Fruit fly (Drosophila melanogaster) whole organism, embryonic: ENCODE data around the gene MBD-like.

ENCODE experiments used
- Antp ChIP-seq: fragments of 200-800 bp; sonication (Bioruptor generic); optimal IDR thresholded peaks from 3 replicates; lab custom pipeline; 2016; ENCODE audit warnings: missing biosample characterization, missing genetic modification characterization
- Atf6 ChIP-seq: fragments of 200-800 bp; sonication (Bioruptor generic); IDR thresholded peaks from 2 replicates; pipeline ENCODE4 v1.3.6; 2022; ENCODE audit warnings: missing biosample characterization, missing genetic modification characterization
- Bdp1 ChIP-seq: fragments of 200-800 bp; sonication (Bioruptor generic); optimal IDR thresholded peaks from 3 replicates; lab custom pipeline; 2016; ENCODE audit warnings: missing biosample characterization, missing genetic modification characterization
- CG10274 ChIP-seq: fragments of 200-800 bp; sonication (Bioruptor generic); optimal IDR thresholded peaks from 3 replicates; lab custom pipeline; 2017; ENCODE audit warnings: missing biosample characterization, mild to moderate bottlenecking, missing genetic modification characterization
- CG12104 ChIP-seq: fragments of 200-800 bp; sonication (Bioruptor generic); optimal IDR thresholded peaks from 3 replicates; lab custom pipeline; 2016; ENCODE audit warnings: missing biosample characterization, missing genetic modification characterization
- CG12219 ChIP-seq: fragments of 200-800 bp; sonication (Bioruptor generic); optimal IDR thresholded peaks from 3 replicates; lab custom pipeline; 2018; ENCODE audit warnings: missing biosample characterization, mild to moderate bottlenecking, missing genetic modification characterization
- CG12236 ChIP-seq: fragments of 200-800 bp; sonication (Bioruptor generic); optimal IDR thresholded peaks from 2 replicates; lab custom pipeline; 2016; ENCODE audit warnings: missing biosample characterization, missing genetic modification characterization
- CG12769 ChIP-seq: fragments of 200-800 bp; sonication (Bioruptor generic); optimal IDR thresholded peaks from 2 replicates; lab custom pipeline; 2019; ENCODE audit warnings: missing biosample characterization, mild to moderate bottlenecking, missing genetic modification characterization, moderate library complexity
- CG13287 ChIP-seq: fragments of 200-800 bp; sonication (Bioruptor generic); IDR thresholded peaks from 2 replicates; pipeline ENCODE4 v1.3.6; 2022; ENCODE audit warnings: missing biosample characterization, missing genetic modification characterization; ENCODE audit not compliant: partially characterized antibody
- CG13894 ChIP-seq: fragments of 200-800 bp; sonication (Bioruptor generic); optimal IDR thresholded peaks from 3 replicates; lab custom pipeline; 2018; ENCODE audit warnings: missing biosample characterization, mild to moderate bottlenecking, missing genetic modification characterization, moderate library complexity
- CG15073 ChIP-seq: fragments of 200-800 bp; sonication (Bioruptor generic); optimal IDR thresholded peaks from 2 replicates; lab custom pipeline; 2016; ENCODE audit warnings: missing biosample characterization, missing genetic modification characterization
- CG1647 ChIP-seq: fragments of 200-800 bp; sonication (Bioruptor generic); optimal IDR thresholded peaks from 3 replicates; lab custom pipeline; 2016; ENCODE audit warnings: missing biosample characterization, missing genetic modification characterization
- CG16779 ChIP-seq: fragments of 200-800 bp; sonication (Bioruptor generic); IDR thresholded peaks from 2 replicates; pipeline ENCODE4 v1.3.6; 2022; ENCODE audit warnings: missing biosample characterization, missing genetic modification characterization
- CG17829 ChIP-seq: fragments of 200-800 bp; optimal IDR thresholded peaks from 2 replicates; lab custom pipeline; 2019; ENCODE audit warnings: missing biosample characterization, mild to moderate bottlenecking, missing genetic modification characterization, moderate library complexity
- CG2129 ChIP-seq: fragments of 200-800 bp; sonication (Bioruptor generic); IDR thresholded peaks from 2 replicates; pipeline ENCODE4 v1.3.6; 2022; ENCODE audit warnings: missing biosample characterization, missing genetic modification characterization; ENCODE audit not compliant: partially characterized antibody
- CG31365 ChIP-seq: fragments of 200-800 bp; sonication (Bioruptor generic); optimal IDR thresholded peaks from 2 replicates; lab custom pipeline; 2018; ENCODE audit warnings: missing biosample characterization, mild to moderate bottlenecking, missing genetic modification characterization
- CG32772 ChIP-seq: fragments of 200-800 bp; sonication (Bioruptor generic); IDR thresholded peaks from 2 replicates; pipeline ENCODE4 v1.3.6; 2022; ENCODE audit warnings: missing biosample characterization, missing genetic modification characterization
- CG3995 ChIP-seq: fragments of 200-800 bp; sonication (Bioruptor generic); optimal IDR thresholded peaks from 3 replicates; lab custom pipeline; 2016; ENCODE audit warnings: missing biosample characterization, missing genetic modification characterization
- CG42726 ChIP-seq: fragments of 200-800 bp; sonication (Bioruptor generic); IDR thresholded peaks from 2 replicates; pipeline ENCODE4 v1.3.6; 2022; ENCODE audit warnings: missing biosample characterization, missing genetic modification characterization; ENCODE audit not compliant: partially characterized antibody
- CG4328 ChIP-seq: fragments of 200-800 bp; sonication (Bioruptor generic); optimal IDR thresholded peaks from 3 replicates; lab custom pipeline; 2017; ENCODE audit warnings: missing biosample characterization, missing genetic modification reagents, missing genetic modification characterization
- CG5953 ChIP-seq: fragments of 200-800 bp; sonication (Bioruptor generic); IDR thresholded peaks from 2 replicates; pipeline ENCODE4 v1.3.6; 2022; ENCODE audit warnings: missing biosample characterization, missing genetic modification characterization
- CG7987 ChIP-seq: fragments of 200-800 bp; sonication (Bioruptor generic); optimal IDR thresholded peaks from 2 replicates; lab custom pipeline; 2018; ENCODE audit warnings: missing biosample characterization, mild to moderate bottlenecking, missing genetic modification characterization, moderate library complexity
- CG8765 ChIP-seq: fragments of 200-800 bp; sonication (Bioruptor generic); IDR thresholded peaks from 2 replicates; pipeline ENCODE4 v1.3.6; 2022; ENCODE audit warnings: missing biosample characterization, missing genetic modification characterization
- CG9609 ChIP-seq: fragments of 200-800 bp; sonication (Bioruptor generic); optimal IDR thresholded peaks from 3 replicates; lab custom pipeline; 2016; ENCODE audit warnings: missing biosample characterization, missing genetic modification characterization
- Chrac-16 ChIP-seq: fragments of 200-800 bp; sonication (Bioruptor generic); optimal IDR thresholded peaks from 3 replicates; lab custom pipeline; 2016; ENCODE audit warnings: missing biosample characterization, missing genetic modification characterization
- Dad ChIP-seq: fragments of 200-800 bp; sonication (Bioruptor generic); optimal IDR thresholded peaks from 3 replicates; lab custom pipeline; 2016; ENCODE audit warnings: missing biosample characterization, missing genetic modification characterization
- Dip2 ChIP-seq: fragments of 200-800 bp; sonication (Bioruptor generic); IDR thresholded peaks from 2 replicates; pipeline ENCODE4 v1.3.6; 2022; ENCODE audit warnings: missing biosample characterization, missing genetic modification characterization
- Drgx ChIP-seq: fragments of 200-800 bp; sonication (Bioruptor generic); IDR thresholded peaks from 2 replicates; pipeline ENCODE4 v1.3.6; 2022; ENCODE audit warnings: missing biosample characterization, missing genetic modification characterization
- Elba2 ChIP-seq: fragments of 200-800 bp; sonication (Bioruptor generic); optimal IDR thresholded peaks from 3 replicates; lab custom pipeline; 2016; ENCODE audit warnings: missing biosample characterization, missing genetic modification characterization
- H2.0 ChIP-seq: fragments of 200-800 bp; sonication (Bioruptor generic); IDR thresholded peaks from 2 replicates; pipeline ENCODE4 v1.3.6; 2022; ENCODE audit warnings: missing biosample characterization, missing genetic modification characterization
- HHEX ChIP-seq: fragments of 200-800 bp; sonication (Bioruptor generic); optimal IDR thresholded peaks from 3 replicates; lab custom pipeline; 2017; ENCODE audit warnings: missing biosample characterization, mild to moderate bottlenecking, missing genetic modification characterization, missing genetic modification reagents
- HLHmδ ChIP-seq: fragments of 200-800 bp; sonication (Bioruptor generic); optimal IDR thresholded peaks from 2 replicates; lab custom pipeline; 2018; ENCODE audit warnings: missing biosample characterization, mild to moderate bottlenecking, missing genetic modification characterization, moderate library complexity
- Hr39 ChIP-seq: fragments of >200 bp; optimal IDR thresholded peaks from 2 replicates; lab custom pipeline; 2017
- Meics ChIP-seq: fragments of 200-800 bp; sonication (Bioruptor generic); optimal IDR thresholded peaks from 2 replicates; lab custom pipeline; 2017; ENCODE audit warnings: missing biosample characterization, mild to moderate bottlenecking, missing genetic modification characterization
- Mes4 ChIP-seq: fragments of 200-800 bp; sonication (Bioruptor generic); optimal IDR thresholded peaks from 2 replicates; lab custom pipeline; 2016; ENCODE audit warnings: missing biosample characterization, missing genetic modification characterization
- NK7.1 ChIP-seq: fragments of 200-800 bp; sonication (Bioruptor generic); optimal IDR thresholded peaks from 3 replicates; lab custom pipeline; 2016; ENCODE audit warnings: missing biosample characterization, missing genetic modification characterization
- Oaz ChIP-seq: fragments of 200-800 bp; sonication (Bioruptor generic); IDR thresholded peaks from 2 replicates; pipeline ENCODE4 v1.3.6; 2022; ENCODE audit warnings: missing biosample characterization, missing genetic modification characterization
- Scr ChIP-seq: fragments of 200-800 bp; sonication (Bioruptor generic); IDR thresholded peaks from 2 replicates; pipeline ENCODE4 v1.3.6; 2022; ENCODE audit warnings: missing biosample characterization, missing genetic modification characterization; ENCODE audit not compliant: partially characterized antibody
- Ssrp ChIP-seq: fragments of 200-800 bp; sonication (Bioruptor generic); optimal IDR thresholded peaks from 2 replicates; lab custom pipeline; 2018; ENCODE audit warnings: missing biosample characterization, mild to moderate bottlenecking, missing genetic modification characterization, moderate library complexity
- YL-1 ChIP-seq: fragments of 200-800 bp; sonication (Bioruptor generic); optimal IDR thresholded peaks from 3 replicates; lab custom pipeline; 2017; ENCODE audit warnings: missing biosample characterization, mild to moderate bottlenecking, missing genetic modification characterization
- ap ChIP-seq: fragments of 200-800 bp; sonication (Bioruptor generic); IDR thresholded peaks from 2 replicates; pipeline ENCODE4 v1.3.6; 2022; ENCODE audit warnings: missing biosample characterization, missing genetic modification characterization
- corto ChIP-seq: fragments of 200-800 bp; sonication (Bioruptor generic); optimal IDR thresholded peaks from 2 replicates; lab custom pipeline; 2016; ENCODE audit warnings: missing biosample characterization, mild to moderate bottlenecking, missing genetic modification characterization, moderate library complexity
- gsb-n ChIP-seq: fragments of 200-800 bp; sonication (Bioruptor generic); optimal IDR thresholded peaks from 3 replicates; lab custom pipeline; 2018; ENCODE audit warnings: missing biosample characterization, mild to moderate bottlenecking, missing genetic modification characterization
- kay ChIP-seq: fragments of 200-800 bp; sonication (Bioruptor generic); optimal IDR thresholded peaks from 2 replicates; lab custom pipeline; 2016; ENCODE audit warnings: missing biosample characterization, missing genetic modification characterization
- lab ChIP-seq: fragments of 200-800 bp; sonication (Bioruptor generic); optimal IDR thresholded peaks from 3 replicates; lab custom pipeline; 2017; ENCODE audit warnings: missing biosample characterization, missing genetic modification characterization, mild to moderate bottlenecking, moderate library complexity, missing genetic modification reagents
- sc ChIP-seq, 3 experiments: fragments of >200 bp in 2 of 3; fragments of 200-800 bp in 1 of 3; sonication (Bioruptor generic) in 1 of 3; optimal IDR thresholded peaks; 2 replicates in 2 of 3; 3 replicates in 1 of 3; lab custom pipeline; 2017; ENCODE audit warnings: mild to moderate bottlenecking in 1 of 3, missing biosample characterization in 1 of 3, missing genetic modification characterization in 1 of 3, missing genetic modification reagents in 1 of 3
- zen2 ChIP-seq: fragments of 200-800 bp; sonication (Bioruptor generic); IDR thresholded peaks from 3 replicates; pipeline ENCODE4 v1.3.6; 2022; ENCODE audit warnings: missing biosample characterization, missing genetic modification characterization; ENCODE audit not compliant: partially characterized antibody

Gene MBD-like

DNA sequence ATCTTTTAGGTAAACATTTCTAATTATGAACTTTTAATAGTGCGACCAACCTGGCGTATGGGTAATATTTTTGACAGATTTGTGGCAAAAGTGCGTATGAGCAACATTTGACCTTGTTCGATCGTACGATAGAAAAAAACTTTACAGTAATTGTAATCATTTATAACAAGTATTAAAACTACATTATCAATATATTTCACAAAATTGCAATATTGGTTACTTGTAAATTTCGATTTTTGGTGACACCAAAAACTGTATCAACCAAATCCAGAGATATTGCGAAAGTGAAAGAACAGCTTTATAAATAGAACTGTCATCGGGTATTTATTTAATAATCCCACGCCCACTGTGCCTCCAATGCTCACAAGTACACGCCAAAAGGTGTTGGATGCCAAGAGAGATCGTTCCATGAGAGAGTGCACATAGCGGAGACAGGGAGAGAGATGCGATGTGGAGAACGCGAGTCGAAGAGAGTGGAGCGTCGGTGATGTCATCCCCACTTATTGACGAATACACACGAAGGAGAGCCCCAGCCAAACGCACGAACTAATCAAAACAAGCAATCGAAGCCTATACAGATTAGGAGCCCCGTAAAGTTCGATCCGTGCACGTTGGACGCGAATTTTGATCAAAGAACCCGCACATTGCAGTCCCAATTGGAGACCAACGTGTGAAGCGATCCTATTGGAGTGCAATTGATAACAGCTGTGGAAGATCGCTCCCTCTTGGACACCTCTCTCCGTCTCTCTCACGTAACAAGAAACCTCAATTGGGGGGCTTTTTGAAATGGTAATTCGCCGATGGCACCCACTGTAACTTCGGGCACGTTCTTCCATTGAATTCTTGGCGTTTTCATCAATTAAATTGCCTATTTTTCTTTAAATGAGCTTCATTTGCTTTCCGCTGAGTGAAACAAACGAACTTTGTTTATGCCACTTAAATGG is 26.1 kb upstream of the MBD-like start (continued):
- TF ChIP-seq kay (GFP tag; lab: Kevin White, UChicago), result peak; percentile 96
- TF ChIP-seq CG2129 (GFP tag; lab: Robert Waterston, UW), result no peak
- no peak for TF ChIP-seq Hr39 (lab: Kevin White, UChicago)
- TF ChIP-seq HLHmδ (GFP tag; lab: Kevin White, UChicago), result peak; percentile 39
- 0 out of 2 replicates have a peak, but pooled peaks have one; percentile 1 for TF ChIP-seq CG42726 (GFP tag; lab: Robert Waterston, UW)
- peak; percentile 93 for TF ChIP-seq Chrac-16 (GFP tag; lab: Kevin White, UChicago)
- TF ChIP-seq CG9609 (GFP tag; lab: Kevin White, UChicago), result peak; percentile 89
- peak; percentile 69 for TF ChIP-seq H2.0 (GFP tag; lab: Robert Waterston, UW)
- peak; percentile 96 for TF ChIP-seq lab (GFP tag; lab: Kevin White, UChicago)
- TF ChIP-seq CG12219 (GFP tag; lab: Kevin White, UChicago), result peak; percentile 95
- TF ChIP-seq CG3995 (GFP tag; lab: Kevin White, UChicago), result peak; percentile 79
- peak; percentile 87 for TF ChIP-seq CG13894 (tag; lab: Kevin White, UChicago)
- TF ChIP-seq CG31365 (tag; lab: Kevin White, UChicago), result peak; percentile 74
- peak; percentile 63 for TF ChIP-seq ap (GFP tag; lab: Robert Waterston, UW)
- peak; percentile 62 for TF ChIP-seq Elba2 (GFP tag; lab: Kevin White, UChicago)
- peak; percentile 94 for TF ChIP-seq CG10274 (GFP tag; lab: Kevin White, UChicago)
- peak; percentile 69 for TF ChIP-seq CG12236
- no peak; the same call in 1 of the 2 replicates for TF ChIP-seq CG13287 (GFP tag; lab: Robert Waterston, UW)
- peak; percentile 85 for TF ChIP-seq YL-1 (GFP tag; lab: Kevin White, UChicago)
- 0 out of 2 replicates have a peak, but pooled peaks have one; percentile 22 for TF ChIP-seq Scr (GFP tag; lab: Robert Waterston, UW)
- TF ChIP-seq CG16779 (GFP tag; lab: Robert Waterston, UW), result peak; percentile 67; the same call in 1 of the 2 replicates
- TF ChIP-seq zen2 (GFP tag; lab: Robert Waterston, UW), result no peak; the same call in 2 of the 3 replicates
- peak; percentile 87 for TF ChIP-seq NK7.1 (GFP tag; lab: Kevin White, UChicago)
- peak; percentile 83 for TF ChIP-seq CG7987
- TF ChIP-seq CG1647 (GFP tag; lab: Kevin White, UChicago), result peak; percentile 87
- TF ChIP-seq Mes4 (GFP tag; lab: Kevin White, UChicago), result peak; percentile 89
- peak; percentile 62; the same call in 1 of the 2 replicates for TF ChIP-seq Dip2
- peak; percentile 40; the same call in 1 of the 2 replicates for TF ChIP-seq CG5953
- peak; percentile 71 for TF ChIP-seq CG15073 (GFP tag; lab: Kevin White, UChicago)
- TF ChIP-seq CG12769, result peak; percentile 89
- peak; percentile 75 for TF ChIP-seq Oaz
- TF ChIP-seq Meics (GFP tag; lab: Kevin White, UChicago), result peak; percentile 98
- TF ChIP-seq CG8765 (GFP tag; lab: Robert Waterston, UW), result peak; percentile 39; the same call in 1 of the 2 replicates
- peak; percentile 97 for TF ChIP-seq CG12104
- TF ChIP-seq corto (GFP tag; lab: Kevin White, UChicago), result peak; percentile 91
- peak; percentile 98 for TF ChIP-seq CG4328 (GFP tag; lab: Kevin White, UChicago)
- TF ChIP-seq Antp, result peak; percentile 87
- no peak for TF ChIP-seq sc (optimal IDR thresholded peaks at IDR 0.05; lab: Kevin White, UChicago)
- TF ChIP-seq sc (GFP tag; optimal IDR thresholded peaks at IDR 0.05; lab: Kevin White, UChicago), result peak; percentile 94
- peak; percentile 91 for TF ChIP-seq Drgx (GFP tag; lab: Robert Waterston, UW)
- TF ChIP-seq gsb-n (tag; lab: Kevin White, UChicago), result peak; percentile 91
- peak; percentile 97 for TF ChIP-seq HHEX (GFP tag; lab: Kevin White, UChicago)
- peak; percentile 92 for TF ChIP-seq Dad (GFP tag; lab: Kevin White, UChicago)
- peak; percentile 85 for TF ChIP-seq CG32772 (GFP tag; lab: Robert Waterston, UW)
- TF ChIP-seq Ssrp (tag; lab: Kevin White, UChicago), result peak; percentile 92
- peak; percentile 93 for TF ChIP-seq Atf6 (GFP tag; lab: Robert Waterston, UW)
- peak; percentile 96 for TF ChIP-seq CG17829 (tag; lab: Kevin White, UChicago)
- peak; percentile 84 for TF ChIP-seq Bdp1 (GFP tag; lab: Kevin White, UChicago)
